Fruit fly (Drosophila melanogaster): ENCODE results near the gene CG2519.

The CG2519 gene

dm6 chr3R:5547464-5547943 lies at the start of gene CG2519 (continued):
- no peak for TF ChIP-seq caup (GFP tag; optimal IDR thresholded peaks at IDR 0.05; ENCODE audit: severe bottlenecking)
- TF ChIP-seq CG9727 (GFP tag; optimal IDR thresholded peaks at IDR 0.05) = no peak
- no peak for TF ChIP-seq Tbp (GFP tag; optimal IDR thresholded peaks at IDR 0.05)
- no peak for TF ChIP-seq CG9437 (GFP tag; optimal IDR thresholded peaks at IDR 0.05)
- peak; percentile 61; the same call in 2 of the 3 replicates for TF ChIP-seq ase (GFP tag; IDR thresholded peaks at IDR 0.05)
- TF ChIP-seq bcd (GFP tag; optimal IDR thresholded peaks at IDR 0.05) = no peak
- TF ChIP-seq CG12744 (GFP tag; optimal IDR thresholded peaks at IDR 0.05) = no peak
- no peak for TF ChIP-seq CG7271 (tag; optimal IDR thresholded peaks at IDR 0.05)
- no peak for TF ChIP-seq Spps (tag; optimal IDR thresholded peaks at IDR 0.05)
- TF ChIP-seq E2f1 (GFP tag; IDR thresholded peaks at IDR 0.05) = peak; percentile 42; the same call in 1 of the 2 replicates
- TF ChIP-seq hkb (optimal IDR thresholded peaks at IDR 0.05) = no peak
- TF ChIP-seq hkb (GFP tag; IDR thresholded peaks at IDR 0.05) = no peak
- no peak for TF ChIP-seq CG7745 (tag; optimal IDR thresholded peaks at IDR 0.05)
- peak; percentile 27 for TF ChIP-seq Fer2 (tag; optimal IDR thresholded peaks at IDR 0.05)

- peak; percentile 86; the same call in 2 of the 3 replicates for TF ChIP-seq CG2199 (GFP tag; IDR thresholded peaks at IDR 0.05)
- TF ChIP-seq hbn (GFP tag; IDR thresholded peaks at IDR 0.05; ENCODE audit: partially characterized antibody) = no peak
- peak; percentile 11 for TF ChIP-seq nom (GFP tag; optimal IDR thresholded peaks at IDR 0.05)
- no peak for TF ChIP-seq Sry-δ (GFP tag; optimal IDR thresholded peaks at IDR 0.05)
- peak; percentile 73 for TF ChIP-seq CG15073 (GFP tag; optimal IDR thresholded peaks at IDR 0.05)
- peak; percentile 54 for TF ChIP-seq Med (GFP tag)
- peak; percentile 11 for TF ChIP-seq CTCF (GFP tag; optimal IDR thresholded peaks at IDR 0.05)
- peak; percentile 33 for TF ChIP-seq HmgZ (tag; optimal IDR thresholded peaks at IDR 0.05)
These were observed 47.3 kb upstream of the CG2519 start for dm6 chr3R:5594878-5595277.

- TF ChIP-seq CG8765 (GFP tag; IDR thresholded peaks at IDR 0.05) = no peak
- TF ChIP-seq Deaf1 (tag; optimal IDR thresholded peaks at IDR 0.05) = peak; percentile 41
- no peak for TF ChIP-seq CG43689 (GFP tag; IDR thresholded peaks at IDR 0.05)
- TF ChIP-seq bigmax (GFP tag; optimal IDR thresholded peaks at IDR 0.05) = peak; percentile 13
- no peak for TF ChIP-seq al (GFP tag; IDR thresholded peaks at IDR 0.05)
- no peak for TF ChIP-seq gsb (GFP tag; IDR thresholded peaks at IDR 0.05)
- peak in 1 of 2 experiments; percentile 64 for TF ChIP-seq Pdp1 (GFP tag; optimal IDR thresholded peaks at IDR 0.05)
- no peak for TF ChIP-seq Dref (GFP tag; IDR thresholded peaks at IDR 0.05)
- TF ChIP-seq nerfin-2 (GFP tag; IDR thresholded peaks at IDR 0.05; ENCODE audit: partially characterized antibody) = 0 out of 2 replicates have a peak, but pooled peaks have one; percentile 28
- peak; percentile 96 for TF ChIP-seq CG10321 (GFP tag; IDR thresholded peaks at IDR 0.05)
- TF ChIP-seq repo (GFP tag; optimal IDR thresholded peaks at IDR 0.05) = no peak
- no peak for TF ChIP-seq crc (GFP tag; optimal IDR thresholded peaks at IDR 0.05)
- TF ChIP-seq CG9437 (GFP tag; optimal IDR thresholded peaks at IDR 0.05) = peak; percentile 97
- no peak for TF ChIP-seq corto (GFP tag; optimal IDR thresholded peaks at IDR 0.05)
- TF ChIP-seq cato (GFP tag; optimal IDR thresholded peaks at IDR 0.05; ENCODE audit: borderline replicate concordance) = no peak
- TF ChIP-seq HLH4C (GFP tag; IDR thresholded peaks at IDR 0.05; ENCODE audit: partially characterized antibody) = peak; percentile 45; the same call in 1 of the 3 replicates
- TF ChIP-seq sug (tag; optimal IDR thresholded peaks at IDR 0.05) = peak; percentile 57
- TF ChIP-seq tio (GFP tag; optimal IDR thresholded peaks at IDR 0.05) = no peak
- TF ChIP-seq CG1647 (GFP tag; optimal IDR thresholded peaks at IDR 0.05) = no peak
- no peak for TF ChIP-seq tgo (GFP tag; IDR thresholded peaks at IDR 0.05)
- no peak for TF ChIP-seq bab2 (GFP tag; optimal IDR thresholded peaks at IDR 0.05)
- no peak for TF ChIP-seq HLHmδ (GFP tag; optimal IDR thresholded peaks at IDR 0.05)
- no peak for TF ChIP-seq Hmx (GFP tag; optimal IDR thresholded peaks at IDR 0.05)
- TF ChIP-seq Usf (GFP tag; optimal IDR thresholded peaks at IDR 0.05) = peak; percentile 91
- peak; percentile 73 for TF ChIP-seq Med (GFP tag)
- TF ChIP-seq cwo (GFP tag; optimal IDR thresholded peaks at IDR 0.05) = peak; percentile 79
- no peak for TF ChIP-seq CG7928 (GFP tag; optimal IDR thresholded peaks at IDR 0.05)
- no peak for TF ChIP-seq CG13296 (GFP tag; optimal IDR thresholded peaks at IDR 0.05)
- TF ChIP-seq HmgZ (tag; optimal IDR thresholded peaks at IDR 0.05) = peak; percentile 31
These were observed 44.5 kb upstream of the CG2519 start for dm6 chr3R:5592009-5592572.

Data from whole organism, embryonic.